Fruit fly (Drosophila melanogaster) whole organism, embryonic: Measurements from ENCODE around the gene kis.

ENCODE experiments used
- Ada2b ChIP-seq: fragments of 200-800 bp; sonication (Bioruptor generic); IDR thresholded peaks from 2 replicates; pipeline ENCODE4 v1.3.6; 2022; ENCODE audit warnings: missing biosample characterization, missing genetic modification characterization
- Antp ChIP-seq: fragments of 200-800 bp; sonication (Bioruptor generic); optimal IDR thresholded peaks from 3 replicates; lab custom pipeline; 2016; ENCODE audit warnings: missing biosample characterization, missing genetic modification characterization
- Asciz ChIP-seq: fragments of 200-800 bp; sonication (Bioruptor generic); optimal IDR thresholded peaks from 2 replicates; lab custom pipeline; 2017; ENCODE audit warnings: missing biosample characterization, mild to moderate bottlenecking, missing genetic modification characterization, missing genetic modification reagents
- Awh ChIP-seq: fragments of 200-800 bp; sonication (Bioruptor generic); IDR thresholded peaks from 2 replicates; pipeline ENCODE4, ENCODE4 v1.3.6; 2022; ENCODE audit warnings: missing biosample characterization, missing genetic modification characterization
- BEAF-32 ChIP-seq: fragments of 200-800 bp; sonication (Bioruptor generic); optimal IDR thresholded peaks from 3 replicates; lab custom pipeline; 2017; ENCODE audit warnings: missing biosample characterization, missing genetic modification characterization, mild to moderate bottlenecking, moderate library complexity, missing genetic modification reagents
- Bteb2 ChIP-seq: fragments of 200-800 bp; sonication (Bioruptor generic); optimal IDR thresholded peaks from 2 replicates; lab custom pipeline; 2016; ENCODE audit warnings: missing biosample characterization, missing genetic modification characterization
- CG10366 ChIP-seq: fragments of 200-800 bp; sonication (Bioruptor generic); IDR thresholded peaks from 2 replicates; pipeline ENCODE4 v1.3.6; 2022; ENCODE audit warnings: missing biosample characterization, missing genetic modification characterization
- CG11696 ChIP-seq: fragments of 200-800 bp; sonication (Bioruptor generic); IDR thresholded peaks from 2 replicates; pipeline ENCODE4 v1.3.6; 2022; ENCODE audit warnings: missing biosample characterization, missing genetic modification characterization
- CG14050 ChIP-seq: fragments of 200-800 bp; sonication (Bioruptor generic); IDR thresholded peaks from 3 replicates; pipeline ENCODE4 v1.3.6; 2022; ENCODE audit warnings: missing biosample characterization, missing genetic modification characterization
- CG15011 ChIP-seq: fragments of 200-800 bp; sonication (Bioruptor generic); optimal IDR thresholded peaks from 3 replicates; lab custom pipeline; 2018; ENCODE audit warnings: missing biosample characterization, mild to moderate bottlenecking, missing genetic modification characterization
- CG17829 ChIP-seq: fragments of 200-800 bp; optimal IDR thresholded peaks from 2 replicates; lab custom pipeline; 2019; ENCODE audit warnings: missing biosample characterization, mild to moderate bottlenecking, missing genetic modification characterization, moderate library complexity
- CG2120 ChIP-seq: fragments of 200-800 bp; sonication (Bioruptor generic); optimal IDR thresholded peaks from 3 replicates; lab custom pipeline; 2016; ENCODE audit warnings: missing biosample characterization, missing genetic modification characterization
- CG2199 ChIP-seq: fragments of 200-800 bp; sonication (Bioruptor generic); IDR thresholded peaks from 3 replicates; pipeline ENCODE4 v1.3.6; 2022; ENCODE audit warnings: missing biosample characterization, missing genetic modification characterization
- CG2875 ChIP-seq: fragments of 200-800 bp; sonication (Bioruptor generic); optimal IDR thresholded peaks from 2 replicates; lab custom pipeline; 2017; ENCODE audit warnings: missing biosample characterization, mild to moderate bottlenecking, missing genetic modification characterization, missing genetic modification reagents
- CG34224 ChIP-seq: fragments of 200-800 bp; sonication (Bioruptor generic); IDR thresholded peaks from 3 replicates; pipeline ENCODE4 v1.3.6; 2022; ENCODE audit warnings: missing biosample characterization, missing genetic modification characterization; ENCODE audit not compliant: partially characterized antibody
- CG34376 ChIP-seq: fragments of 200-800 bp; sonication (Bioruptor generic); optimal IDR thresholded peaks from 2 replicates; lab custom pipeline; 2018; ENCODE audit warnings: missing biosample characterization, mild to moderate bottlenecking, missing genetic modification characterization
- CG3726 ChIP-seq: fragments of 200-800 bp; sonication (Bioruptor generic); IDR thresholded peaks from 3 replicates; pipeline ENCODE4, ENCODE4 v1.3.6; 2022; ENCODE audit warnings: missing biosample characterization, missing genetic modification characterization
- CG43689 ChIP-seq: fragments of 200-800 bp; sonication (Bioruptor generic); IDR thresholded peaks from 2 replicates; pipeline ENCODE4 v1.3.6; 2022; ENCODE audit warnings: missing biosample characterization, missing genetic modification characterization
- CG7357 ChIP-seq: fragments of 200-800 bp; sonication (Bioruptor generic); IDR thresholded peaks from 3 replicates; pipeline ENCODE4 v1.3.6; 2022; ENCODE audit warnings: missing biosample characterization, missing genetic modification characterization
- Chrac-16 ChIP-seq: fragments of 200-800 bp; sonication (Bioruptor generic); optimal IDR thresholded peaks from 3 replicates; lab custom pipeline; 2016; ENCODE audit warnings: missing biosample characterization, missing genetic modification characterization
- D ChIP-seq, 2 experiments: fragments of 200-800 bp in 1 of 2; fragments of >200 bp in 1 of 2; sonication (Bioruptor generic) in 1 of 2; optimal IDR thresholded peaks; 2 replicates in 1 of 2; 3 replicates in 1 of 2; lab custom pipeline; 2017; ENCODE audit warnings: mild to moderate bottlenecking in 1 of 2, missing biosample characterization in 1 of 2, missing genetic modification characterization in 1 of 2, missing genetic modification reagents in 1 of 2
- Drgx ChIP-seq: fragments of 200-800 bp; sonication (Bioruptor generic); IDR thresholded peaks from 2 replicates; pipeline ENCODE4 v1.3.6; 2022; ENCODE audit warnings: missing biosample characterization, missing genetic modification characterization
- ERR ChIP-seq: fragments of 200-800 bp; sonication (Bioruptor generic); optimal IDR thresholded peaks from 2 replicates; lab custom pipeline; 2016; ENCODE audit warnings: missing biosample characterization, missing genetic modification characterization
- Ets97D ChIP-seq: fragments of 200-800 bp; sonication (Bioruptor generic); optimal IDR thresholded peaks from 3 replicates; lab custom pipeline; 2016; ENCODE audit warnings: missing biosample characterization, missing genetic modification characterization
- Fer2 ChIP-seq: fragments of 200-800 bp; sonication (Bioruptor generic); optimal IDR thresholded peaks from 2 replicates; lab custom pipeline; 2018; ENCODE audit warnings: missing biosample characterization, mild to moderate bottlenecking, missing genetic modification characterization, moderate library complexity
- Gug ChIP-seq: fragments of 200-800 bp; sonication (Bioruptor generic); IDR thresholded peaks from 4 replicates; pipeline ENCODE4 v1.3.6; 2022; ENCODE audit warnings: missing biosample characterization, missing genetic modification characterization
- Hand ChIP-seq: fragments of 200-800 bp; sonication (Bioruptor generic); optimal IDR thresholded peaks from 2 replicates; lab custom pipeline; 2017; ENCODE audit warnings: mild to moderate bottlenecking, missing biosample characterization, missing genetic modification reagents, missing genetic modification characterization
- HmgZ ChIP-seq: fragments of 200-800 bp; sonication (Bioruptor generic); optimal IDR thresholded peaks from 2 replicates; lab custom pipeline; 2018; ENCODE audit warnings: missing biosample characterization, mild to moderate bottlenecking, missing genetic modification characterization
- Hmx ChIP-seq: fragments of 200-800 bp; sonication (Bioruptor generic); optimal IDR thresholded peaks from 2 replicates; lab custom pipeline; 2016; ENCODE audit warnings: missing biosample characterization, missing genetic modification characterization
- Mad ChIP-seq: fragments of 200-800 bp; sonication (Bioruptor generic); optimal IDR thresholded peaks from 2 replicates; lab custom pipeline; 2016; ENCODE audit warnings: missing biosample characterization, missing genetic modification characterization
- Max ChIP-seq: fragments of 200-800 bp; sonication (Bioruptor generic); optimal IDR thresholded peaks from 2 replicates; lab custom pipeline; 2016; ENCODE audit warnings: missing biosample characterization, mild to moderate bottlenecking, missing genetic modification characterization
- Pdp1 ChIP-seq, 2 experiments: fragments of 200-800 bp; sonication (Bioruptor generic); optimal IDR thresholded peaks; 3 replicates each; lab custom pipeline; 2016; ENCODE audit warnings: missing biosample characterization in 2 of 2, missing genetic modification characterization in 2 of 2, mild to moderate bottlenecking in 1 of 2, moderate library complexity in 1 of 2
- Poxn ChIP-seq: fragments of 200-800 bp; sonication (Bioruptor generic); IDR thresholded peaks from 2 replicates; pipeline ENCODE4 v1.3.6; 2022; ENCODE audit warnings: missing biosample characterization, missing genetic modification characterization
- aop ChIP-seq: fragments of 200-800 bp; sonication (Bioruptor generic); IDR thresholded peaks from 2 replicates; pipeline ENCODE4 v1.3.6; 2022; ENCODE audit warnings: missing biosample characterization, missing genetic modification characterization
- ase ChIP-seq: fragments of 200-800 bp; sonication (Bioruptor generic); IDR thresholded peaks from 3 replicates; pipeline ENCODE4 v1.3.6; 2022; ENCODE audit warnings: missing biosample characterization, missing genetic modification characterization
- grau ChIP-seq: fragments of 200-800 bp; optimal IDR thresholded peaks from 3 replicates; lab custom pipeline; 2019; ENCODE audit warnings: missing biosample characterization, mild to moderate bottlenecking, missing genetic modification characterization, moderate library complexity
- hb ChIP-seq: fragments of 200-800 bp; sonication (Bioruptor generic); IDR thresholded peaks from 3 replicates; pipeline ENCODE4 v1.3.6; 2022; ENCODE audit warnings: missing biosample characterization, missing genetic modification characterization; ENCODE audit not compliant: partially characterized antibody
- inv ChIP-seq: fragments of 200-800 bp; sonication (Bioruptor generic); IDR thresholded peaks from 2 replicates; pipeline ENCODE4 v1.3.6; 2022; ENCODE audit warnings: missing biosample characterization, missing genetic modification characterization; ENCODE audit not compliant: partially characterized antibody
- lilli ChIP-seq: fragments of 200-800 bp; sonication (Bioruptor generic); optimal IDR thresholded peaks from 3 replicates; lab custom pipeline; 2016; ENCODE audit warnings: missing biosample characterization, missing genetic modification characterization
- lmd ChIP-seq: fragments of 200-800 bp; sonication (Bioruptor generic); IDR thresholded peaks from 2 replicates; pipeline ENCODE4 v1.3.6; 2022; ENCODE audit warnings: missing biosample characterization, missing genetic modification characterization
- onecut ChIP-seq: fragments of 200-800 bp; sonication (Bioruptor generic); IDR thresholded peaks from 2 replicates; pipeline ENCODE4 v1.3.6; 2022; ENCODE audit warnings: missing biosample characterization, missing genetic modification characterization
- pnt ChIP-seq: fragments of 200-800 bp; sonication (Bioruptor generic); optimal IDR thresholded peaks from 3 replicates; lab custom pipeline; 2016; ENCODE audit warnings: missing biosample characterization, missing genetic modification characterization
- sima ChIP-seq: fragments of 200-800 bp; sonication (Bioruptor generic); optimal IDR thresholded peaks from 2 replicates; lab custom pipeline; 2016; ENCODE audit warnings: missing biosample characterization, missing genetic modification characterization
- so ChIP-seq: fragments of 200-800 bp; sonication (Bioruptor generic); IDR thresholded peaks from 3 replicates; pipeline ENCODE4 v1.3.6; 2022; ENCODE audit warnings: missing biosample characterization, missing genetic modification characterization
- tgo ChIP-seq: fragments of 200-800 bp; sonication (Bioruptor generic); IDR thresholded peaks from 3 replicates; pipeline ENCODE4 v1.3.6; 2022; ENCODE audit warnings: missing biosample characterization, missing genetic modification characterization
- twi ChIP-seq: fragments of 200-800 bp; optimal IDR thresholded peaks from 2 replicates; lab custom pipeline; 2019; ENCODE audit warnings: missing biosample characterization, mild to moderate bottlenecking, missing genetic modification characterization, moderate library complexity
- wor ChIP-seq: fragments of 200-800 bp; sonication (Bioruptor generic); IDR thresholded peaks from 2 replicates; pipeline ENCODE4 v1.3.6; 2022; ENCODE audit warnings: missing biosample characterization, missing genetic modification characterization
- zfh2 ChIP-seq: fragments of 200-800 bp; sonication (Bioruptor generic); optimal IDR thresholded peaks from 2 replicates; lab custom pipeline; 2016; ENCODE audit warnings: missing biosample characterization, missing genetic modification characterization

The kis gene

DNA sequence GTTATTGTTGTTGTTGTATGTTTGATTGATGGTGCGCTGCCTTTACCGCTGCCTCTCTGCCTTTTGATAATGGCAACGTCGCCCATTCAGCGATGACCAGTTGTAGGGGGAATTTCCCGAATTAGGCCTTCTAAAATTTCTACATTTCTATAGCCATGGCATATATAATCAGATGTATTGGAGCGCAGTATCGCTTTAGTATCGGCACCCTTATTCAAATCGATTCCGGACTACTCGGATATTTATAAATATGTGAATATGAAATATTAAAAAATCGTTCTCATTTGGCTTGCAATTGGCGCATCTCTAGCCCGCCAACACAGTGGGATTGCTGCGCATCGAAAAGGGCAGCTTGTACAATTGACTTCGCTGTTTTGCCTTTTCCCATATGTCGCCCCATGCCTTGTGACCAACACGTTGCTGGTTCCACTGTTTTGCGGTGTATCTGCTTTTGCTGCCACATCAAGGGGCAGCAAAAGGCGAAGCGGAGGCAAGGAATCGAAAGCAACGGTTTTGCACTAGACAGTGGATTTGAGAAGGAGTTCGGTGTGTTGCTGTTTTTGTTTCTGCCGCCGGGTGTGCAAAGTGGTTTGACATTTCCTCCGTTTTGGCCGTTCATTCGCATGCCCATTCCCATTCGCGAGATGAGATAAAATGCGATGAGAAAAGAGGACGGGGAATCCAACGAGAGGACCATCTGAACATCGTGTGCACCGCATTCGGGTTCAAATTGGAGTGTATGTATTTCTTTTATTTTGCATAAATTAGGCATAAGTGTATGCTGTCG lies 25.8 kb downstream of the kis start (continued):
- TF ChIP-seq CG15011 (GFP tag; lab: Kevin White, UChicago) = peak; percentile 54
- peak; percentile 43; the same call in 1 of the 2 replicates for TF ChIP-seq onecut (GFP tag; lab: Robert Waterston, UW)
- peak; percentile 30 for TF ChIP-seq sima (GFP tag; lab: Kevin White, UChicago)
- peak; percentile 46 to 58 for TF ChIP-seq Pdp1 (GFP tag; optimal IDR thresholded peaks at IDR 0.05; lab: Kevin White, UChicago)
- 0 out of 2 replicates have a peak, but pooled peaks have one; percentile 8 for TF ChIP-seq inv (GFP tag; lab: Robert Waterston, UW)
- peak; percentile 17 for TF ChIP-seq Fer2 (tag; lab: Kevin White, UChicago)
- peak; percentile 76 for TF ChIP-seq tgo (GFP tag; lab: Robert Waterston, UW)
- peak; percentile 14 for TF ChIP-seq twi (tag; lab: Kevin White, UChicago)
- 0 out of 3 replicates have a peak, but pooled peaks have one; percentile 60 for TF ChIP-seq CG3726 (GFP tag; lab: Robert Waterston, UW)
- peak; percentile 56; the same call in 1 of the 3 replicates for TF ChIP-seq CG2199
- peak; percentile 64 for TF ChIP-seq Mad (GFP tag; lab: Kevin White, UChicago)
- TF ChIP-seq CG7357 (GFP tag; lab: Robert Waterston, UW) = 0 out of 3 replicates have a peak, but pooled peaks have one; percentile 33
- TF ChIP-seq CG43689 = 0 out of 2 replicates have a peak, but pooled peaks have one; percentile 7
- no peak for TF ChIP-seq Hmx (GFP tag; lab: Kevin White, UChicago)
- TF ChIP-seq lmd = no peak; the same call in none of the 2 replicates
- TF ChIP-seq Drgx (GFP tag; lab: Robert Waterston, UW) = peak; percentile 67
- peak; percentile 75 for TF ChIP-seq CG10366 (GFP tag; lab: Robert Waterston, UW)
- TF ChIP-seq Antp = peak; percentile 67
- peak; percentile 23 for TF ChIP-seq CG17829 (tag; lab: Kevin White, UChicago)
- TF ChIP-seq aop (GFP tag; lab: Robert Waterston, UW) = no peak
- TF ChIP-seq Max (GFP tag; lab: Kevin White, UChicago) = peak; percentile 55
- TF ChIP-seq hb (GFP tag; lab: Robert Waterston, UW) = no peak
- peak; percentile 45; the same call in 1 of the 2 replicates for TF ChIP-seq Awh (GFP tag; lab: Robert Waterston, UW)
- TF ChIP-seq so (GFP tag; lab: Robert Waterston, UW) = 0 out of 3 replicates have a peak, but pooled peaks have one; percentile 45
- peak; percentile 74 for TF ChIP-seq grau
- peak; percentile 41 for TF ChIP-seq pnt (GFP tag; lab: Kevin White, UChicago)
- peak; percentile 69 for TF ChIP-seq Ada2b (GFP tag; lab: Robert Waterston, UW)
- no peak for TF ChIP-seq HmgZ (tag; lab: Kevin White, UChicago)
- peak; percentile 19 for TF ChIP-seq Bteb2 (GFP tag; lab: Kevin White, UChicago)
- peak; percentile 16 for TF ChIP-seq Asciz (GFP tag; lab: Kevin White, UChicago)
- TF ChIP-seq Chrac-16 (GFP tag; lab: Kevin White, UChicago) = peak; percentile 67
- TF ChIP-seq wor (GFP tag; lab: Robert Waterston, UW) = 0 out of 2 replicates have a peak, but pooled peaks have one; percentile 26
- no peak for TF ChIP-seq CG11696 (GFP tag; lab: Robert Waterston, UW)
- TF ChIP-seq D (optimal IDR thresholded peaks at IDR 0.05; lab: Kevin White, UChicago) = no peak
- TF ChIP-seq D (GFP tag; optimal IDR thresholded peaks at IDR 0.05; lab: Kevin White, UChicago) = peak; percentile 59
- TF ChIP-seq CG14050 (GFP tag; lab: Robert Waterston, UW) = peak; percentile 51; the same call in 1 of the 3 replicates
- no peak for TF ChIP-seq Poxn (GFP tag; lab: Robert Waterston, UW)
- peak; percentile 48; the same call in 1 of the 3 replicates for TF ChIP-seq ase (GFP tag; lab: Robert Waterston, UW)
- no peak for TF ChIP-seq ERR (GFP tag; lab: Kevin White, UChicago)
- peak; percentile 25 for TF ChIP-seq BEAF-32
- peak; percentile 80 for TF ChIP-seq CG2120 (GFP tag; lab: Kevin White, UChicago)
- TF ChIP-seq Ets97D (GFP tag; lab: Kevin White, UChicago) = peak; percentile 21
- peak; percentile 28 for TF ChIP-seq CG2875 (GFP tag; lab: Kevin White, UChicago)
- TF ChIP-seq CG34376 (GFP tag; lab: Kevin White, UChicago) = peak; percentile 21
- TF ChIP-seq Hand = peak; percentile 66
- TF ChIP-seq Gug (GFP tag; lab: Robert Waterston, UW) = peak; percentile 82
- TF ChIP-seq CG34224 (GFP tag; lab: Robert Waterston, UW) = 0 out of 3 replicates have a peak, but pooled peaks have one; percentile 4
- TF ChIP-seq zfh2 (GFP tag; lab: Kevin White, UChicago) = peak; percentile 8
- peak; percentile 76 for TF ChIP-seq lilli
